Fruit fly (Drosophila melanogaster) whole organism, embryonic: ENCODE data around the gene CG14720.
A peak's percentile ranks its signal among the peaks of the same experiment; 100 is the strongest.

Experiments used
- Abd-B ChIP-seq: fragments of 200-800 bp; sonication (Bioruptor generic); optimal IDR thresholded peaks from 2 replicates; lab custom pipeline; 2018; ENCODE audit warnings: missing biosample characterization, mild to moderate bottlenecking, missing genetic modification characterization, moderate library complexity
- Atf6 ChIP-seq: fragments of 200-800 bp; sonication (Bioruptor generic); IDR thresholded peaks from 2 replicates; pipeline ENCODE4 v1.3.6; 2022; ENCODE audit warnings: missing biosample characterization, missing genetic modification characterization
- CG11247 ChIP-seq: fragments of 200-800 bp; sonication (Bioruptor generic); IDR thresholded peaks from 2 replicates; pipeline ENCODE4 v1.3.6; 2022; ENCODE audit warnings: missing biosample characterization, missing genetic modification characterization
- CG11695 ChIP-seq: fragments of 200-800 bp; sonication (Bioruptor generic); IDR thresholded peaks from 3 replicates; pipeline ENCODE4 v1.3.6; 2022; ENCODE audit warnings: missing biosample characterization, missing genetic modification characterization
- CG13424 ChIP-seq: fragments of 200-800 bp; sonication (Bioruptor generic); optimal IDR thresholded peaks from 2 replicates; lab custom pipeline; 2019; ENCODE audit warnings: missing biosample characterization, mild to moderate bottlenecking, missing genetic modification characterization, moderate library complexity
- CG14014 ChIP-seq: fragments of 200-800 bp; sonication (Bioruptor generic); IDR thresholded peaks from 2 replicates; pipeline ENCODE4 v1.3.6; 2022; ENCODE audit warnings: missing biosample characterization, missing genetic modification characterization
- CG16813 ChIP-seq: fragments of 200-800 bp; sonication (Bioruptor generic); IDR thresholded peaks from 3 replicates; pipeline ENCODE4 v1.3.6; 2022; ENCODE audit warnings: missing biosample characterization, missing genetic modification characterization; ENCODE audit not compliant: partially characterized antibody
- CG16863 ChIP-seq: fragments of 200-800 bp; sonication (Bioruptor generic); optimal IDR thresholded peaks from 3 replicates; lab custom pipeline; 2016; ENCODE audit warnings: missing biosample characterization, missing genetic modification characterization
- CG17385 ChIP-seq: fragments of 200-800 bp; sonication (Bioruptor generic); optimal IDR thresholded peaks from 3 replicates; lab custom pipeline; 2018; ENCODE audit warnings: missing biosample characterization, mild to moderate bottlenecking, missing genetic modification characterization
- CG17912 ChIP-seq: fragments of 200-800 bp; sonication (Bioruptor generic); optimal IDR thresholded peaks from 2 replicates; lab custom pipeline; 2018; ENCODE audit warnings: missing biosample characterization, mild to moderate bottlenecking, missing genetic modification characterization
- CG1792 ChIP-seq: fragments of 200-800 bp; sonication (Bioruptor generic); optimal IDR thresholded peaks from 2 replicates; lab custom pipeline; 2016; ENCODE audit warnings: missing biosample characterization, missing genetic modification characterization
- CG1832 ChIP-seq: fragments of 200-800 bp; sonication (Bioruptor generic); optimal IDR thresholded peaks from 2 replicates; lab custom pipeline; 2017; ENCODE audit warnings: missing biosample characterization, mild to moderate bottlenecking, missing genetic modification characterization, inconsistent platforms
- CG2129 ChIP-seq: fragments of 200-800 bp; sonication (Bioruptor generic); IDR thresholded peaks from 2 replicates; pipeline ENCODE4 v1.3.6; 2022; ENCODE audit warnings: missing biosample characterization, missing genetic modification characterization; ENCODE audit not compliant: partially characterized antibody
- CG3163 ChIP-seq: fragments of 200-800 bp; sonication (Bioruptor generic); optimal IDR thresholded peaks from 3 replicates; lab custom pipeline; 2016; ENCODE audit warnings: missing biosample characterization, missing genetic modification characterization
- CG33213 ChIP-seq: fragments of 200-800 bp; sonication (Bioruptor generic); optimal IDR thresholded peaks from 3 replicates; lab custom pipeline; 2016; ENCODE audit warnings: missing biosample characterization, missing genetic modification characterization
- CG34224 ChIP-seq: fragments of 200-800 bp; sonication (Bioruptor generic); IDR thresholded peaks from 3 replicates; pipeline ENCODE4 v1.3.6; 2022; ENCODE audit warnings: missing biosample characterization, missing genetic modification characterization; ENCODE audit not compliant: partially characterized antibody
- CG34376 ChIP-seq: fragments of 200-800 bp; sonication (Bioruptor generic); optimal IDR thresholded peaks from 2 replicates; lab custom pipeline; 2018; ENCODE audit warnings: missing biosample characterization, mild to moderate bottlenecking, missing genetic modification characterization
- CG3838 ChIP-seq: fragments of 200-800 bp; sonication (Bioruptor generic); optimal IDR thresholded peaks from 3 replicates; lab custom pipeline; 2016; ENCODE audit warnings: missing biosample characterization, missing genetic modification characterization
- CG5953 ChIP-seq: fragments of 200-800 bp; sonication (Bioruptor generic); IDR thresholded peaks from 2 replicates; pipeline ENCODE4 v1.3.6; 2022; ENCODE audit warnings: missing biosample characterization, missing genetic modification characterization
- CG7839 ChIP-seq: fragments of 200-800 bp; sonication (Bioruptor generic); optimal IDR thresholded peaks from 3 replicates; lab custom pipeline; 2018; ENCODE audit warnings: missing biosample characterization, mild to moderate bottlenecking, missing genetic modification characterization, moderate library complexity
- CG7987 ChIP-seq: fragments of 200-800 bp; sonication (Bioruptor generic); optimal IDR thresholded peaks from 2 replicates; lab custom pipeline; 2018; ENCODE audit warnings: missing biosample characterization, mild to moderate bottlenecking, missing genetic modification characterization, moderate library complexity
- CG8765 ChIP-seq: fragments of 200-800 bp; sonication (Bioruptor generic); IDR thresholded peaks from 2 replicates; pipeline ENCODE4 v1.3.6; 2022; ENCODE audit warnings: missing biosample characterization, missing genetic modification characterization
- CG9437 ChIP-seq: fragments of 200-800 bp; sonication (Bioruptor generic); optimal IDR thresholded peaks from 2 replicates; lab custom pipeline; 2018; ENCODE audit warnings: missing biosample characterization, mild to moderate bottlenecking, missing genetic modification characterization
- Gug ChIP-seq: fragments of 200-800 bp; sonication (Bioruptor generic); IDR thresholded peaks from 4 replicates; pipeline ENCODE4 v1.3.6; 2022; ENCODE audit warnings: missing biosample characterization, missing genetic modification characterization
- Hr78 ChIP-seq, 2 experiments: fragments of 200-800 bp in 1 of 2; fragments of >200 bp in 1 of 2; sonication (Bioruptor generic) in 1 of 2; optimal IDR thresholded peaks; 2 replicates each; lab custom pipeline; 2017 to 2019; ENCODE audit warnings: missing biosample characterization in 2 of 2, missing genetic modification characterization in 2 of 2, mild to moderate bottlenecking in 1 of 2, moderate library complexity in 1 of 2
- MBD-R2 ChIP-seq: fragments of 200-800 bp; sonication (Bioruptor generic); IDR thresholded peaks from 2 replicates; pipeline ENCODE4 v1.3.6; 2022; ENCODE audit warnings: missing biosample characterization, missing genetic modification characterization
- MESR4 ChIP-seq: fragments of 200-800 bp; sonication (Bioruptor generic); optimal IDR thresholded peaks from 2 replicates; lab custom pipeline; 2018; ENCODE audit warnings: missing biosample characterization, mild to moderate bottlenecking, missing genetic modification characterization, moderate library complexity
- Poxn ChIP-seq: fragments of 200-800 bp; sonication (Bioruptor generic); IDR thresholded peaks from 2 replicates; pipeline ENCODE4 v1.3.6; 2022; ENCODE audit warnings: missing biosample characterization, missing genetic modification characterization
- Ssrp ChIP-seq: fragments of 200-800 bp; sonication (Bioruptor generic); optimal IDR thresholded peaks from 2 replicates; lab custom pipeline; 2018; ENCODE audit warnings: missing biosample characterization, mild to moderate bottlenecking, missing genetic modification characterization, moderate library complexity
- ab ChIP-seq: fragments of 200-800 bp; sonication (Bioruptor generic); optimal IDR thresholded peaks from 2 replicates; lab custom pipeline; 2016; ENCODE audit warnings: missing biosample characterization, missing genetic modification characterization
- ac ChIP-seq: fragments of 200-800 bp; sonication (Bioruptor generic); optimal IDR thresholded peaks from 3 replicates; lab custom pipeline; 2017; ENCODE audit warnings: missing biosample characterization, mild to moderate bottlenecking, missing genetic modification characterization
- az2 ChIP-seq: fragments of 200-800 bp; sonication (Bioruptor generic); optimal IDR thresholded peaks from 3 replicates; lab custom pipeline; 2016; ENCODE audit warnings: missing biosample characterization, missing genetic modification characterization
- cg ChIP-seq: fragments of 200-800 bp; sonication (Bioruptor generic); optimal IDR thresholded peaks from 3 replicates; lab custom pipeline; 2019; ENCODE audit warnings: missing biosample characterization, mild to moderate bottlenecking, missing genetic modification characterization, moderate library complexity
- chif ChIP-seq, 2 experiments: fragments of 200-800 bp; sonication (Bioruptor generic); optimal IDR thresholded peaks; 3 replicates each; lab custom pipeline; 2016; ENCODE audit warnings: missing biosample characterization in 2 of 2, missing genetic modification characterization in 2 of 2
- dati ChIP-seq: fragments of 200-800 bp; sonication (Bioruptor generic); IDR thresholded peaks from 2 replicates; pipeline ENCODE4 v1.3.6; 2022; ENCODE audit warnings: missing biosample characterization, missing genetic modification characterization
- dmrt99B ChIP-seq: fragments of 200-800 bp; sonication (Bioruptor generic); optimal IDR thresholded peaks from 2 replicates; lab custom pipeline; 2018; ENCODE audit warnings: missing biosample characterization, mild to moderate bottlenecking, missing genetic modification characterization, moderate library complexity
- ems ChIP-seq: fragments of 200-800 bp; sonication (Bioruptor generic); optimal IDR thresholded peaks from 3 replicates; lab custom pipeline; 2016; ENCODE audit warnings: missing biosample characterization, missing genetic modification characterization
- esg ChIP-seq: fragments of 200-800 bp; sonication (Bioruptor generic); conservative IDR thresholded peaks from 2 replicates; pipeline ENCODE4 v1.3.6; 2022; ENCODE audit warnings: missing biosample characterization, missing genetic modification characterization
- grau ChIP-seq: fragments of 200-800 bp; optimal IDR thresholded peaks from 3 replicates; lab custom pipeline; 2019; ENCODE audit warnings: missing biosample characterization, mild to moderate bottlenecking, missing genetic modification characterization, moderate library complexity
- jumu ChIP-seq: fragments of 200-800 bp; sonication (Bioruptor generic); optimal IDR thresholded peaks from 3 replicates; lab custom pipeline; 2016; ENCODE audit warnings: missing biosample characterization, missing genetic modification characterization
- kay ChIP-seq: fragments of 200-800 bp; sonication (Bioruptor generic); optimal IDR thresholded peaks from 2 replicates; lab custom pipeline; 2016; ENCODE audit warnings: missing biosample characterization, missing genetic modification characterization
- knrl ChIP-seq: fragments of 200-800 bp; sonication (Bioruptor generic); IDR thresholded peaks from 3 replicates; pipeline ENCODE4 v1.3.6; 2022; ENCODE audit warnings: missing biosample characterization, missing genetic modification characterization; ENCODE audit not compliant: partially characterized antibody
- lola ChIP-seq, 3 experiments: fragments of >200 bp in 2 of 3; fragments of 200-800 bp in 1 of 3; sonication (Bioruptor generic) in 1 of 3; optimal IDR thresholded peaks; 2 replicates each; lab custom pipeline; 2017 to 2019; ENCODE audit warnings: missing biosample characterization in 3 of 3, missing genetic modification characterization in 3 of 3, mild to moderate bottlenecking in 1 of 3, moderate library complexity in 1 of 3
- luna ChIP-seq: fragments of 200-800 bp; sonication (Bioruptor generic); optimal IDR thresholded peaks from 2 replicates; lab custom pipeline; 2016; ENCODE audit warnings: missing biosample characterization, missing genetic modification characterization
- mam ChIP-seq: fragments of 200-800 bp; sonication (Bioruptor generic); optimal IDR thresholded peaks from 3 replicates; lab custom pipeline; 2016; ENCODE audit warnings: missing biosample characterization, missing genetic modification characterization
- p53 ChIP-seq: fragments of 200-800 bp; sonication (Bioruptor generic); optimal IDR thresholded peaks from 2 replicates; lab custom pipeline; 2016; ENCODE audit warnings: missing biosample characterization, missing genetic modification characterization
- psq ChIP-seq: fragments of 200-800 bp; sonication (Bioruptor generic); optimal IDR thresholded peaks from 2 replicates; lab custom pipeline; 2017; ENCODE audit warnings: missing biosample characterization, missing genetic modification characterization
- so ChIP-seq: fragments of 200-800 bp; sonication (Bioruptor generic); IDR thresholded peaks from 3 replicates; pipeline ENCODE4 v1.3.6; 2022; ENCODE audit warnings: missing biosample characterization, missing genetic modification characterization
- tup ChIP-seq: fragments of 200-800 bp; sonication (Bioruptor generic); optimal IDR thresholded peaks from 2 replicates; lab custom pipeline; 2016; ENCODE audit warnings: missing biosample characterization, mild to moderate bottlenecking, missing genetic modification characterization, moderate library complexity

The CG14720 gene

DNA sequence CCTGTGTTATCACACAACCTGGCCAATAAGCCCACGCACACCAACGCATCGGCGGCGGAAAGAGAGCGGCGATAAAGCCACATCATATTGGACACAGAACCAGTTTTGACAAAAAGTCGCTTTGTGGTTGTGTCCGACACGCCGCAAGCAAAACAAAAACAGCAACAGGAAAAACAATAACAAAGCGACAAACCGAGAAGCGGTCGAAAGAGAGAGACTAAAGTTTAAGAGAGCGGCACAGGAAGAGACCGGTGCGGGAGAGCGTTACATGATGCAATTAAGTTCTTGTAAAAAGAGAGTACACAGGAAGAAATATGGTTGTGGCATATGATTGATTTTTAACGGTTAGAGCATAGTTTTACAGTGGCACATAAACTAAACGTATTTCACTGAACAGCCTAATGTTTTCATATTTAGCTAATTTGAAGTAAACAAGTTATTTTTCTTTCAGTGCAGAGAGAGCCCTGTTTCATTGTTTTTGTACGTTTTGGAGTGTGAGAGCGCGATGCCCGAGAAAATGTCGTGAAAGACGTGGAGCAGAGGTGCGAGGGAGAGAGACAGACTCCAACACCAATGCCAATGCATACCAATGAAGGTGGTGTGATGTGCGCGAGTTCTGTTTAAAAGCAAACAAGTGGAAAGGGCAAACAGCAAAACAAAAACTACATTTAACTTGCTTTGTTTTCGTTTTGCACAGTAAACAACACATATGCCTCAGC, 49.4 kb downstream of the CG14720 start (continued):
- TF ChIP-seq grau (tag; lab: Kevin White, UChicago) (peak; percentile 100), psq (GFP tag; lab: Kevin White, UChicago) (peak; percentile 98), kay (peak; percentile 100), CG3163 (GFP tag; lab: Kevin White, UChicago) (peak; percentile 100), lola (GFP tag; optimal IDR thresholded peaks at IDR 0.05; lab: Kevin White, UChicago) (peak in 1 of 3 experiments; percentile 100), Abd-B (GFP tag; lab: Kevin White, UChicago) (peak; percentile 100), Hr78 (GFP tag; optimal IDR thresholded peaks at IDR 0.05; lab: Kevin White, UChicago) (peak in 1 of 2 experiments; percentile 97), ab (GFP tag; lab: Kevin White, UChicago) (peak; percentile 100), MESR4 (GFP tag; lab: Kevin White, UChicago) (peak; percentile 97), CG5953 (GFP tag; lab: Robert Waterston, UW) (no peak), esg (GFP tag; lab: Robert Waterston, UW) (no peak), CG16863 (GFP tag; lab: Kevin White, UChicago) (peak; percentile 100), ac (peak; percentile 99), tup (GFP tag; lab: Kevin White, UChicago) (peak; percentile 100), Ssrp (tag; lab: Kevin White, UChicago) (peak; percentile 100), luna (GFP tag; lab: Kevin White, UChicago) (peak; percentile 100), CG33213 (GFP tag; lab: Kevin White, UChicago) (peak; percentile 100), CG34376 (GFP tag; lab: Kevin White, UChicago) (peak; percentile 100), CG7987 (GFP tag; lab: Kevin White, UChicago) (peak; percentile 99), CG16813 (GFP tag; lab: Robert Waterston, UW) (no peak), CG2129 (GFP tag; lab: Robert Waterston, UW) (no peak), CG1832 (GFP tag; lab: Kevin White, UChicago) (peak; percentile 71), CG14014 (GFP tag; lab: Robert Waterston, UW) (no peak), CG17385 (peak; percentile 100), dmrt99B (tag; lab: Kevin White, UChicago) (peak; percentile 100), p53 (GFP tag; lab: Kevin White, UChicago) (peak; percentile 100), MBD-R2 (GFP tag; lab: Robert Waterston, UW) (no peak), Atf6 (GFP tag; lab: Robert Waterston, UW) (no peak), mam (GFP tag; lab: Kevin White, UChicago) (peak; percentile 100), Gug (peak; percentile 100), dati (no peak), CG11247 (GFP tag; lab: Robert Waterston, UW) (no peak), az2 (GFP tag; lab: Kevin White, UChicago) (peak; percentile 100), jumu (GFP tag; lab: Kevin White, UChicago) (peak; percentile 100), CG8765 (GFP tag; lab: Robert Waterston, UW) (no peak), CG7839 (tag; lab: Kevin White, UChicago) (peak; percentile 100), CG9437 (GFP tag; lab: Kevin White, UChicago) (peak; percentile 97), ems (GFP tag; lab: Kevin White, UChicago) (peak; percentile 100), CG34224 (GFP tag; lab: Robert Waterston, UW) (no peak), CG17912 (peak; percentile 99), Poxn (no peak), knrl (GFP tag; lab: Robert Waterston, UW) (no peak), CG3838 (GFP tag; lab: Kevin White, UChicago) (peak; percentile 99), chif (GFP tag; optimal IDR thresholded peaks at IDR 0.05; lab: Kevin White, UChicago) (peak; percentile 100), CG11695 (GFP tag; lab: Robert Waterston, UW) (no peak), cg (GFP tag; lab: Kevin White, UChicago) (peak; percentile 80), so (no peak), CG1792 (GFP tag; lab: Kevin White, UChicago) (peak; percentile 100), CG13424 (tag; lab: Kevin White, UChicago) (peak; percentile 100)
